Fruit fly (Drosophila melanogaster): ENCODE results near the gene Blos4.

- no peak for TF ChIP-seq Pif1B (GFP tag; optimal IDR thresholded peaks at IDR 0.05)
- no peak for TF ChIP-seq Pif1A (GFP tag; optimal IDR thresholded peaks at IDR 0.05)
- no peak for TF ChIP-seq CG8301 (tag; optimal IDR thresholded peaks at IDR 0.05)
- TF ChIP-seq CG14655 (GFP tag; optimal IDR thresholded peaks at IDR 0.05), result no peak
- no peak for TF ChIP-seq CG10348 (GFP tag; IDR thresholded peaks at IDR 0.05)
- no peak for TF ChIP-seq D1 (tag; optimal IDR thresholded peaks at IDR 0.05)
These were observed 33.1 kb upstream of the Blos4 start for dm6 chr3L:10845758-10846157.

Measured in whole organism, pupa.